Worm (Caenorhabditis elegans): ENCODE data around the gene T28C12.15.

The T28C12.15 gene

ce11 chrV:6291301-6291700, 30.3 kb downstream of the T28C12.15 start (continued):
- TF ChIP-seq hlh-6 (tag; optimal IDR thresholded peaks at IDR 0.05) = no peak

ce11 chrV:6288607-6289006, 33.0 kb downstream of the T28C12.15 start, which contains the start of gene K12B6.11:
Gene K12B6.11, plus strand, starts transcription at chrV:6288907.
- TF ChIP-seq zip-5 (tag; optimal IDR thresholded peaks at IDR 0.05) (no peak), fkh-6 (tag; optimal IDR thresholded peaks at IDR 0.05) (no peak), ceh-9 (tag; optimal IDR thresholded peaks at IDR 0.05) (no peak), hlh-13 (GFP tag; optimal IDR thresholded peaks at IDR 0.05) (no peak), ceh-18 (tag; optimal IDR thresholded peaks at IDR 0.05) (no peak), ceh-14 (tag; optimal IDR thresholded peaks at IDR 0.05) (no peak), sox-2 (GFP tag; IDR thresholded peaks at IDR 0.05) (no peak), sdc-2 (tag; optimal IDR thresholded peaks at IDR 0.05) (no peak), lin-11 (tag; optimal IDR thresholded peaks at IDR 0.05) (no peak), eyg-1 (tag; optimal IDR thresholded peaks at IDR 0.05) (no peak), C08G9.2 (tag; optimal IDR thresholded peaks at IDR 0.05) (no peak), K09A11.1 (tag; optimal IDR thresholded peaks at IDR 0.05; ENCODE audit: insufficient read depth) (no peak), hlh-6 (tag; optimal IDR thresholded peaks at IDR 0.05) (no peak), ama-1 (optimal IDR thresholded peaks at IDR 0.05) (no peak), tbx-2 (tag; optimal IDR thresholded peaks at IDR 0.05) (no peak), dmd-4 (tag; optimal IDR thresholded peaks at IDR 0.05; ENCODE audit: borderline replicate concordance) (no peak), nhr-11 (tag; optimal IDR thresholded peaks at IDR 0.05) (no peak), ttx-3 (tag; optimal IDR thresholded peaks at IDR 0.05) (no peak), elt-4 (tag; optimal IDR thresholded peaks at IDR 0.05) (no peak), Y22D7AL.16 (tag; optimal IDR thresholded peaks at IDR 0.05) (no peak)

- TF ChIP-seq ceh-14 (tag; optimal IDR thresholded peaks at IDR 0.05) = no peak
- TF ChIP-seq fkh-6 (tag; optimal IDR thresholded peaks at IDR 0.05) = no peak
- no peak for TF ChIP-seq unc-42 (tag; optimal IDR thresholded peaks at IDR 0.05)
- TF ChIP-seq C08G9.2 (tag; optimal IDR thresholded peaks at IDR 0.05) = no peak
- no peak for TF ChIP-seq mec-3 (tag; optimal IDR thresholded peaks at IDR 0.05; ENCODE audit: borderline replicate concordance)
- no peak for TF ChIP-seq eyg-1 (tag; optimal IDR thresholded peaks at IDR 0.05)
Measured at ce11 chrV:6286343-6286742, 35.2 kb downstream of the T28C12.15 start, which contains the start of gene srn-1. Gene srn-1, minus strand, starts transcription at chrV:6286443.

- no peak for TF ChIP-seq T23F11.4 (GFP tag; optimal IDR thresholded peaks at IDR 0.05)
- TF ChIP-seq hlh-6 (tag; optimal IDR thresholded peaks at IDR 0.05) = no peak
- TF ChIP-seq mec-3 (tag; optimal IDR thresholded peaks at IDR 0.05; ENCODE audit: borderline replicate concordance) = no peak
- no peak for TF ChIP-seq tbx-2 (tag; optimal IDR thresholded peaks at IDR 0.05)
- no peak for TF ChIP-seq pat-9 (tag; optimal IDR thresholded peaks at IDR 0.05)
- no peak for TF ChIP-seq ceh-18 (tag; optimal IDR thresholded peaks at IDR 0.05)
Measured at ce11 chrV:6281175-6281574, 40.4 kb downstream of the T28C12.15 start, which contains the start of the genes K12B6.4 and spe-49. Gene K12B6.4, minus strand, starts transcription at chrV:6281275. Gene spe-49, plus strand, starts transcription at chrV:6281359.

ce11 chrV:6280067-6280466, 41.5 kb downstream of the T28C12.15 start:
- TF ChIP-seq unc-55 (GFP tag; optimal IDR thresholded peaks at IDR 0.05) = no peak

- TF ChIP-seq lim-6 (tag; optimal IDR thresholded peaks at IDR 0.05) = no peak
- no peak for TF ChIP-seq pros-1 (tag; optimal IDR thresholded peaks at IDR 0.05)
- TF ChIP-seq mec-3 (tag; optimal IDR thresholded peaks at IDR 0.05; ENCODE audit: borderline replicate concordance) = no peak
- TF ChIP-seq nfya-1 (tag; optimal IDR thresholded peaks at IDR 0.05) = no peak
- TF ChIP-seq zip-5 (tag; optimal IDR thresholded peaks at IDR 0.05) = no peak
- TF ChIP-seq ttx-3 (tag; optimal IDR thresholded peaks at IDR 0.05) = no peak
Measured at ce11 chrV:6278117-6279081, 43.2 kb downstream of the T28C12.15 start, which contains the start of gene fil-2. Gene fil-2, plus strand, starts transcription at chrV:6279031.
